Worm (Caenorhabditis elegans): ENCODE results near the gene ttr-42.

Gene ttr-42

ce11 chrX:2626153-2626552 lies 48.6 kb downstream of the ttr-42 start:
- no peak for TF ChIP-seq lin-38 (GFP tag; IDR thresholded peaks at IDR 0.05)
- no peak for TF ChIP-seq T20F7.1 (GFP tag; optimal IDR thresholded peaks at IDR 0.05)
- TF ChIP-seq gei-8 (GFP tag; optimal IDR thresholded peaks at IDR 0.05): no peak
- TF ChIP-seq nhr-11 (tag; optimal IDR thresholded peaks at IDR 0.05): no peak
- no peak for TF ChIP-seq vab-7 (GFP tag; IDR thresholded peaks at IDR 0.05)
- TF ChIP-seq Y48G9A.11 (GFP tag; IDR thresholded peaks at IDR 0.05): no peak
- no peak for TF ChIP-seq zfp-3 (GFP tag; conservative IDR thresholded peaks at IDR 0.05)
- TF ChIP-seq dmd-8 (GFP tag; IDR thresholded peaks at IDR 0.05): no peak
- no peak for TF ChIP-seq nhr-10 (tag; optimal IDR thresholded peaks at IDR 0.05)
- TF ChIP-seq jun-1 (tag; optimal IDR thresholded peaks at IDR 0.05): no peak
- TF ChIP-seq snpc-1.2 (GFP tag; IDR thresholded peaks at IDR 0.05): no peak
- TF ChIP-seq F49E8.2 (tag; optimal IDR thresholded peaks at IDR 0.05; ENCODE audit: borderline replicate concordance): no peak
- no peak for TF ChIP-seq daf-8 (GFP tag; IDR thresholded peaks at IDR 0.05)
- no peak for TF ChIP-seq ztf-7 (tag; optimal IDR thresholded peaks at IDR 0.05)
- TF ChIP-seq nhr-25 (tag; optimal IDR thresholded peaks at IDR 0.05; ENCODE audit: borderline replicate concordance, insufficient read depth): no peak

All from whole organism, L4 larva.